Worm (Caenorhabditis elegans) whole organism, mixed stage, embryonic: ENCODE data around the gene F38B7.3.
A peak's percentile ranks its signal among the peaks of the same experiment; 100 is the strongest.

Source experiments
- M03D4.4 ChIP-seq: sonication (generic microtip); optimal IDR thresholded peaks from 2 replicates; lab custom pipeline; 2017; ENCODE audit warnings: mild to moderate bottlenecking, missing genetic modification characterization, missing compliant biosample characterization
- bed-3 ChIP-seq: fragments of 200-800 bp; sonication (Bioruptor generic); optimal IDR thresholded peaks from 3 replicates; lab custom pipeline; 2018; ENCODE audit warnings: mild to moderate bottlenecking, missing genetic modification characterization, moderate library complexity, missing compliant biosample characterization
- blmp-1 ChIP-seq: fragments of 150-350 bp; optimal IDR thresholded peaks from 2 replicates; lab custom pipeline; 2014; ENCODE audit warnings: missing biosample characterization, missing genetic modification characterization
- ceh-39 ChIP-seq: fragments of 150-350 bp; optimal IDR thresholded peaks from 2 replicates; lab custom pipeline; 2014; ENCODE audit warnings: missing biosample characterization, missing genetic modification characterization
- ceh-43 ChIP-seq: fragments of 200-800 bp; sonication (Bioruptor generic); optimal IDR thresholded peaks from 2 replicates; lab custom pipeline; 2018; ENCODE audit warnings: mild to moderate bottlenecking, missing genetic modification characterization, moderate library complexity, missing compliant biosample characterization
- ceh-83 ChIP-seq: fragments of 200-800 bp; sonication (Bioruptor generic); optimal IDR thresholded peaks from 2 replicates; lab custom pipeline; 2018; ENCODE audit warnings: mild to moderate bottlenecking, missing genetic modification characterization, missing compliant biosample characterization
- ces-1 ChIP-seq: fragments of 150-350 bp; optimal IDR thresholded peaks from 2 replicates; lab custom pipeline; 2014; ENCODE audit warnings: missing biosample characterization, missing genetic modification reagents, missing genetic modification characterization
- drap-1 ChIP-seq: fragments of 200-800 bp; sonication (Bioruptor generic); optimal IDR thresholded peaks from 3 replicates; lab custom pipeline; 2018; ENCODE audit warnings: mild to moderate bottlenecking, missing genetic modification characterization, missing compliant biosample characterization
- elt-1 ChIP-seq: sonication (generic microtip); optimal IDR thresholded peaks from 2 replicates; lab custom pipeline; 2017; ENCODE audit warnings: missing genetic modification characterization, mild to moderate bottlenecking, missing compliant biosample characterization, antibody characterized with exemption, moderate library complexity, borderline replicate concordance; ENCODE audit not compliant: insufficient read depth
- elt-3 ChIP-seq: fragments of 150-350 bp; optimal IDR thresholded peaks from 2 replicates; lab custom pipeline; 2014; ENCODE audit warnings: missing biosample characterization, missing genetic modification characterization
- ham-2 ChIP-seq: fragments of 200-800 bp; sonication (Bioruptor generic); optimal IDR thresholded peaks from 2 replicates; lab custom pipeline; 2018; ENCODE audit warnings: mild to moderate bottlenecking, missing genetic modification characterization, missing compliant biosample characterization
- hlh-1 ChIP-seq: fragments of 150-350 bp; optimal IDR thresholded peaks from 2 replicates; lab custom pipeline; 2014; ENCODE audit warnings: missing biosample characterization, missing genetic modification reagents, missing genetic modification characterization
- lin-13 ChIP-seq: fragments of 150-350 bp; optimal IDR thresholded peaks from 2 replicates; lab custom pipeline; 2014; ENCODE audit warnings: missing biosample characterization, missing genetic modification characterization
- lin-32 ChIP-seq: fragments of 200-800 bp; sonication (Bioruptor generic); optimal IDR thresholded peaks from 2 replicates; lab custom pipeline; 2018; ENCODE audit warnings: mild to moderate bottlenecking, missing genetic modification characterization, missing compliant biosample characterization
- mab-5 ChIP-seq: fragments of 150-350 bp; optimal IDR thresholded peaks from 2 replicates; lab custom pipeline; 2014; ENCODE audit warnings: missing biosample characterization, missing genetic modification characterization
- mls-2 ChIP-seq: sonication (generic microtip); optimal IDR thresholded peaks from 2 replicates; lab custom pipeline; 2016; ENCODE audit warnings: mild to moderate bottlenecking, missing genetic modification characterization, moderate library complexity, missing compliant biosample characterization
- nhr-2 ChIP-seq: fragments of 150-350 bp; optimal IDR thresholded peaks from 2 replicates; lab custom pipeline; 2014; ENCODE audit warnings: missing biosample characterization, missing genetic modification characterization
- nhr-237 ChIP-seq: fragments of 150-350 bp; optimal IDR thresholded peaks from 2 replicates; lab custom pipeline; 2014; ENCODE audit warnings: missing biosample characterization, missing genetic modification characterization
- nhr-28 ChIP-seq: fragments of 150-350 bp; optimal IDR thresholded peaks from 2 replicates; lab custom pipeline; 2014; ENCODE audit warnings: missing biosample characterization, missing genetic modification characterization
- pha-4 ChIP-seq: fragments of 150-350 bp; optimal IDR thresholded peaks from 2 replicates; lab custom pipeline; 2018; ENCODE audit warnings: missing biosample characterization, missing genetic modification reagents, missing genetic modification characterization
- sem-2 ChIP-seq: fragments of 200-800 bp; sonication (Bioruptor generic); optimal IDR thresholded peaks from 2 replicates; lab custom pipeline; 2018; ENCODE audit warnings: mild to moderate bottlenecking, missing genetic modification characterization, missing compliant biosample characterization
- snpc-4 ChIP-seq: fragments of 150-350 bp; optimal IDR thresholded peaks from 2 replicates; lab custom pipeline; 2014; ENCODE audit warnings: missing biosample characterization, missing genetic modification characterization
- sptf-1 ChIP-seq: sonication (generic microtip); optimal IDR thresholded peaks from 2 replicates; lab custom pipeline; 2017; ENCODE audit warnings: mild to moderate bottlenecking, missing genetic modification characterization, moderate library complexity, missing compliant biosample characterization
- unc-120 ChIP-seq: sonication (generic microtip); optimal IDR thresholded peaks from 2 replicates; lab custom pipeline; 2017; ENCODE audit warnings: missing genetic modification characterization, missing compliant biosample characterization; ENCODE audit not compliant: poor library complexity, severe bottlenecking
- unc-39 ChIP-seq: fragments of 150-350 bp; optimal IDR thresholded peaks from 2 replicates; lab custom pipeline; 2014; ENCODE audit warnings: missing biosample characterization, missing genetic modification characterization
- unc-62 ChIP-seq: fragments of 150-350 bp; optimal IDR thresholded peaks from 2 replicates; lab custom pipeline; 2014; ENCODE audit warnings: missing biosample characterization, missing genetic modification reagents, missing genetic modification characterization
- zip-8 ChIP-seq: fragments of 150-350 bp; optimal IDR thresholded peaks from 2 replicates; lab custom pipeline; 2014; ENCODE audit warnings: missing biosample characterization, missing genetic modification characterization
- ztf-11 ChIP-seq: fragments of 150-350 bp; optimal IDR thresholded peaks from 2 replicates; lab custom pipeline; 2014; ENCODE audit warnings: missing biosample characterization, missing genetic modification characterization

F38B7.3 gene

DNA sequence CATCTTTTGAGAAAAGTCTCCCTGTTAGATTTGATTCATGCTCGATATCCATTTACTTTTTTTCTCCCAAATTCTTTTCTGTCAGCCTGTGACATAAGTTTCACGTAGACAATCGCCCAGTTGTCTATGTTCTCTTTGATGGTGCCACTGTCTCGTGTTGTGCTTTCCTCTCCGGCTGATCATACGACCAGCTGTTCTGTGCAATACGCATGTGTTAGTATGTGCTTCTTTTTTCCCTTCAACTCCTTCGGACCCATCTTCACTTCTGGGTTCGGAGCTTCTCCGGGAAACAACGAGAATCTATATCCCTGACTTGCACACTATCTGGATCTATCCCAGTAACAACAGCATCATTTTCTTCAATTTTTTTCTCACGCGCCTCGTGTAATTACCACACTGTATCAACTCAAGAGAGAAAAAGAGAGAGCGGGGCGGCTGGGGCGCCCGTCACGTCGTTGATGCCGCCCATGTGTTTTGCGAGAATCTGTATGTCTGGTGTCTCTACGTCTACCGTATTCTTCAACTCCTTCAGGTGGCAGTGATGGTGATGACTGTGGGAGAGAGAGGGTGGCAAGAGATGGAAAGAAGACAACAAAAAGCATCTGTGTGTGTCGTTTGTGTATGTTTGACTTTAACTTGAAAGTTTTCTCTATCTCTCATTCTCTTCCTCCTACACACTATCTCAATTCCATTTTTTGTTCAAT is 16.9 kb upstream of the F38B7.3 start:
- TF ChIP-seq ceh-83 (GFP tag; lab: Kevin White, UChicago) (peak; percentile 10), sem-2 (GFP tag; lab: Kevin White, UChicago) (no peak), sptf-1 (peak; percentile 20), nhr-237 (tag; lab: Kevin White, UChicago) (peak; percentile 16), bed-3 (GFP tag; lab: Kevin White, UChicago) (no peak), unc-120 (tag; lab: Kevin White, UChicago) (peak; percentile 79), hlh-1 (tag; lab: Kevin White, UChicago) (peak; percentile 96), drap-1 (GFP tag; lab: Kevin White, UChicago) (no peak), unc-62 (GFP tag; lab: Kevin White, UChicago) (peak; percentile 58)
- TF ChIP-seq, all 35 proteins: peak for 6

DNA sequence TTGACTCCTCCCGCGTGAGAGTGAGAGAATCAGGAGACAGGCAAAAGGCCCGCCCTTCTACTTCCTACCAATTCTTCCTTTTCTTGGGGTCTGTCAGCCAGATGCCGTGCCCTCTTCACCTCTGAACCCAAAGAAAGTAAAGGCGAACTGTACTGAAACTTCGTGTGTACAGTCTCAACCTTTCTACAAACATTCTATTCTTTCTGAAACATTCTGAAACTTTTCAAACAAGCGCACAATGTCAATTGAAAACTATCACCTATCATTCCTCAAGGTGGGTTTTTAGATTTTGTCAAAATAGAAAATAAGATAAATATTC is 16.4 kb upstream of the F38B7.3 start:
- TF ChIP-seq snpc-4 (tag; lab: Kevin White, UChicago): no peak
- TF ChIP-seq sem-2 (GFP tag; lab: Kevin White, UChicago): no peak
- no peak for TF ChIP-seq nhr-237 (tag; lab: Kevin White, UChicago)
- TF ChIP-seq mls-2: no peak
- TF ChIP-seq mab-5 (tag; lab: Kevin White, UChicago): no peak
- TF ChIP-seq, all 35 proteins: peak for 0

- no peak for TF ChIP-seq lin-32
- no peak for TF ChIP-seq ceh-43 (GFP tag; lab: Kevin White, UChicago)
- TF ChIP-seq elt-1: no peak
- TF ChIP-seq elt-3 (tag; lab: Kevin White, UChicago): peak; percentile 11
- TF ChIP-seq blmp-1: peak; percentile 96
- TF ChIP-seq sptf-1: peak; percentile 14
- TF ChIP-seq ham-2: peak; percentile 30
- no peak for TF ChIP-seq unc-62 (GFP tag; lab: Kevin White, UChicago)
- no peak for TF ChIP-seq M03D4.4 (tag; lab: Kevin White, UChicago)
- no peak for TF ChIP-seq nhr-237 (tag; lab: Kevin White, UChicago)
- no peak for TF ChIP-seq mls-2
- no peak for TF ChIP-seq sem-2 (GFP tag; lab: Kevin White, UChicago)
- TF ChIP-seq zip-8 (tag; lab: Kevin White, UChicago): peak; percentile 30
- TF ChIP-seq ztf-11 (tag; lab: Kevin White, UChicago): no peak
- no peak for TF ChIP-seq unc-120 (tag; lab: Kevin White, UChicago)
- TF ChIP-seq nhr-28 (tag; lab: Kevin White, UChicago): no peak
- no peak for TF ChIP-seq ceh-83 (GFP tag; lab: Kevin White, UChicago)
Observed at ce11 chrV:11532964-11533363, 15.9 kb upstream of the F38B7.3 start.

ce11 chrV:11533365-11533949 is 15.4 kb upstream of the F38B7.3 start:
- TF ChIP-seq drap-1 (GFP tag; lab: Kevin White, UChicago) (no peak), lin-32 (no peak), zip-8 (tag; lab: Kevin White, UChicago) (no peak), nhr-2 (tag; lab: Kevin White, UChicago) (no peak), M03D4.4 (tag; lab: Kevin White, UChicago) (no peak), lin-13 (tag; lab: Kevin White, UChicago) (no peak), mls-2 (no peak), pha-4 (tag; lab: Kevin White, UChicago) (no peak), unc-39 (no peak), unc-120 (tag; lab: Kevin White, UChicago) (no peak), hlh-1 (tag; lab: Kevin White, UChicago) (no peak), sptf-1 (no peak), snpc-4 (tag; lab: Kevin White, UChicago) (no peak), bed-3 (GFP tag; lab: Kevin White, UChicago) (no peak), ces-1 (no peak), ceh-39 (no peak)

DNA sequence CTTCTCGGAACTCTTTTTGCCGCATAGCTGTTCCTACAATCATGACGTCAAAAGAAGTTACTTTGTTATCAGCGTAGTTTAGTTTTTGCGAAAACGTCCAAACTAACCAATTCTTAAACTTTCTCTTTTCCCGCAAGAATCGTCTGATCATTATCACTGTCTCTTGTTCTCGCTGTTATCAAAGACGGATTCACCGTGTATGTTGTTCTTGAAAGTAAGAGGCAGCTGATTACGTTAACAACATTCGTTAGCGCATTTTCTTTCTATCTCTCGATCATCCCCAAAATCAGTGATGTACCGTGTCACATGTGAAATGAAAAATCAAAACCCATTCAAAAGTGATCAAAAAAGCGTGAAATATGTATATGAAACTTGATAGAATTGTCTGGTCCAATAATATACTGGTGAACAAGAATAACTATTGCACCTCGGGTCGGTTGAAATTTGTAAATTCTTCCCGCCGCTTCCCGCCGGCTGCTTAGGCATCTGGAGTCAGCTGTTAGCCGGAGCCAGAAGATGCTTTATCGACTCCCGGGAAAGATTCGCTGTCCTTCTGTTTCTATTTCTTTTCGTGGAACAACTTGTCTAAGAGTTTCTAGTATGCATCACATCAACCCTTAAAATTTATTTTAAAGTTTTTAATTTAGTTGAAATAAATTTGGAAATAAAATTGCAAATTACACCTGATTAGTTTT is 14.3 kb upstream of the F38B7.3 start:
- TF ChIP-seq hlh-1 (tag; lab: Kevin White, UChicago) (peak; percentile 97), unc-120 (tag; lab: Kevin White, UChicago) (peak; percentile 11), blmp-1 (peak; percentile 41), ztf-11 (tag; lab: Kevin White, UChicago) (no peak), ceh-39 (no peak), mab-5 (tag; lab: Kevin White, UChicago) (no peak)
